Worm (Caenorhabditis elegans): ENCODE data around the gene F28C6.5.
A peak's percentile ranks its signal among the peaks of the same experiment; 100 is the strongest.

The F28C6.5 gene

ce11 chrII:8577509-8578099 lies 21.7 kb upstream of the F28C6.5 start, which contains the start of gene F54C9.9:
TSS of gene F54C9.9 (plus strand) at chrII:8578049.
- no peak for TF ChIP-seq snpc-4 (tag; optimal IDR thresholded peaks at IDR 0.05)
- peak; percentile 42 for TF ChIP-seq lin-15B (tag; optimal IDR thresholded peaks at IDR 0.05)
- no peak for TF ChIP-seq lin-39 (tag; optimal IDR thresholded peaks at IDR 0.05)
- TF ChIP-seq nhr-76 (tag; optimal IDR thresholded peaks at IDR 0.05): no peak
- TF ChIP-seq nfya-1 (tag; optimal IDR thresholded peaks at IDR 0.05; ENCODE audit: insufficient read depth): peak; percentile 21
- TF ChIP-seq nhr-67 (tag; optimal IDR thresholded peaks at IDR 0.05): peak; percentile 35
- TF ChIP-seq jun-1 (tag; optimal IDR thresholded peaks at IDR 0.05): no peak
- peak; percentile 71 for TF ChIP-seq pha-4 (tag; optimal IDR thresholded peaks at IDR 0.05)
- no peak for TF ChIP-seq ztf-4 (tag; optimal IDR thresholded peaks at IDR 0.05)
- no peak for TF ChIP-seq ZK546.5 (tag; optimal IDR thresholded peaks at IDR 0.05)
- no peak for TF ChIP-seq lsy-12 (tag; optimal IDR thresholded peaks at IDR 0.05)

- TF ChIP-seq unc-39 (tag; optimal IDR thresholded peaks at IDR 0.05) (no peak), fos-1 (tag; optimal IDR thresholded peaks at IDR 0.05) (no peak), mml-1 (tag; optimal IDR thresholded peaks at IDR 0.05) (no peak), ceh-82 (tag; optimal IDR thresholded peaks at IDR 0.05) (no peak), nhr-77 (tag; optimal IDR thresholded peaks at IDR 0.05) (no peak), aly-2 (tag; optimal IDR thresholded peaks at IDR 0.05) (no peak), ama-1 (optimal IDR thresholded peaks at IDR 0.05) (no peak), nhr-237 (tag; optimal IDR thresholded peaks at IDR 0.05) (no peak), lsy-12 (tag; optimal IDR thresholded peaks at IDR 0.05) (no peak), nhr-25 (tag; optimal IDR thresholded peaks at IDR 0.05) (no peak), nhr-28 (tag; optimal IDR thresholded peaks at IDR 0.05) (no peak), ZK546.5 (tag; optimal IDR thresholded peaks at IDR 0.05) (no peak), elt-1 (tag; optimal IDR thresholded peaks at IDR 0.05) (no peak), nhr-12 (tag; optimal IDR thresholded peaks at IDR 0.05) (no peak)
Measured at ce11 chrII:8581700-8582099, 17.6 kb upstream of the F28C6.5 start, which contains the start of gene arl-1. TSS of gene arl-1 (plus strand) at chrII:8582000.

- TF ChIP-seq ztf-11 (tag; optimal IDR thresholded peaks at IDR 0.05) (no peak), unc-62 (GFP tag; optimal IDR thresholded peaks at IDR 0.05) (no peak), mdl-1 (tag; optimal IDR thresholded peaks at IDR 0.05) (no peak), sea-2 (GFP tag; optimal IDR thresholded peaks at IDR 0.05) (no peak), skn-1 (tag; optimal IDR thresholded peaks at IDR 0.05) (no peak), nhr-12 (tag; optimal IDR thresholded peaks at IDR 0.05) (no peak), nhr-237 (tag; optimal IDR thresholded peaks at IDR 0.05) (no peak), jun-1 (tag; optimal IDR thresholded peaks at IDR 0.05) (no peak), nhr-76 (tag; optimal IDR thresholded peaks at IDR 0.05) (no peak), elt-1 (tag; optimal IDR thresholded peaks at IDR 0.05) (no peak), ceh-82 (tag; optimal IDR thresholded peaks at IDR 0.05) (no peak)
Measured at ce11 chrII:8583035-8583434, 16.3 kb upstream of the F28C6.5 start.

ce11 chrII:8585036-8585627 lies 14.2 kb upstream of the F28C6.5 start, which contains the start of gene F54C9.11:
TSS of gene F54C9.11 (minus strand) at chrII:8585086.
- TF ChIP-seq elt-1 (tag; optimal IDR thresholded peaks at IDR 0.05): no peak
- peak; percentile 42 for TF ChIP-seq egl-5 (tag; optimal IDR thresholded peaks at IDR 0.05)
- peak; percentile 47 for TF ChIP-seq nfya-1 (tag; optimal IDR thresholded peaks at IDR 0.05; ENCODE audit: insufficient read depth)

ce11 chrII:8585921-8586320 lies 13.4 kb upstream of the F28C6.5 start:
- peak; percentile 56 for TF ChIP-seq nhr-25 (tag; optimal IDR thresholded peaks at IDR 0.05)
- no peak for TF ChIP-seq ceh-28 (tag; optimal IDR thresholded peaks at IDR 0.05)

ce11 chrII:8587660-8588230 lies 11.6 kb upstream of the F28C6.5 start:
- no peak for TF ChIP-seq sea-2 (GFP tag; optimal IDR thresholded peaks at IDR 0.05)
- TF ChIP-seq elt-1 (tag; optimal IDR thresholded peaks at IDR 0.05): peak; percentile 64
- TF ChIP-seq lin-39 (tag; optimal IDR thresholded peaks at IDR 0.05): peak; percentile 18
- no peak for TF ChIP-seq nhr-23 (tag; optimal IDR thresholded peaks at IDR 0.05)
- peak; percentile 14 for TF ChIP-seq nfya-1 (tag; optimal IDR thresholded peaks at IDR 0.05; ENCODE audit: insufficient read depth)
- TF ChIP-seq nhr-77 (tag; optimal IDR thresholded peaks at IDR 0.05): no peak
- TF ChIP-seq mdl-1 (tag; optimal IDR thresholded peaks at IDR 0.05): no peak
- TF ChIP-seq ceh-82 (tag; optimal IDR thresholded peaks at IDR 0.05): no peak

Data from whole organism, L3 larva.